Fruit fly (Drosophila melanogaster) whole organism: Measurements from ENCODE around the gene CG8360.

Experiments used
- EcR ChIP-seq, 2 experiments: fragments of >200 bp; optimal IDR thresholded peaks; 2 replicates each; lab custom pipeline; 2017; ENCODE audit warnings: missing biosample characterization in 2 of 2, missing genetic modification characterization in 2 of 2, missing genetic modification reagents in 2 of 2
- pan ChIP-seq: fragments of >200 bp; optimal IDR thresholded peaks from 2 replicates; lab custom pipeline; 2017
- psq ChIP-seq: fragments of >200 bp; optimal IDR thresholded peaks from 2 replicates; lab custom pipeline; 2017
- usp ChIP-seq: fragments of >200 bp; optimal IDR thresholded peaks from 2 replicates; lab custom pipeline; 2017; ENCODE audit warnings: missing biosample characterization, missing genetic modification characterization, mixed read lengths

- TF ChIP-seq EcR (GFP tag; optimal IDR thresholded peaks at IDR 0.05; lab: Kevin White, UChicago), result no peak
- TF ChIP-seq pan (lab: Kevin White, UChicago), result peak; percentile 10
- no peak for TF ChIP-seq usp
- no peak for TF ChIP-seq psq (lab: Kevin White, UChicago)
These were observed 16.9 kb downstream of the CG8360 start for dm6 chr2L:8229628-8230027.
